Worm (Caenorhabditis elegans): ENCODE data around the gene C01G5.4.

The C01G5.4 gene

DNA sequence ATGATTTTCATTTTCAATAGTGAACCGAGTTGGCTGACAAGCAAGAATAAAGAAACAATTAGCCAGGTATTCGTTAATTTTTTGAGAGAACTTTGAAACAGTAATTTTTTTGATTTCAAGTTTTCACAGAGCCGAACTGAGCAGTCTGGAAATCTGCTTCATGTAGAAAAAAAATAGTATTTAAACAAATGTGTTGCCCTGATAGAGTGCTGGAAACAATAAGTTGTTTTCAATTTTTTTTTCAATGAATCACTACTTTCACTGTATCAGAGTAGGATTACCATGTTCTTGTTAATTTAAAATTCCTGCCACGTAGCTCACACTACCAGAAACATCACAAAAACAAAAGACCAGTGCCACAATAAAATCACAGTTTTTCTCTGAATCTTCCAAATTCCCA, 31.1 kb upstream of the C01G5.4 start:
- TF ChIP-seq sem-2 (GFP tag; optimal IDR thresholded peaks at IDR 0.05) (no peak), ceh-43 (GFP tag; optimal IDR thresholded peaks at IDR 0.05) (no peak), pha-4 (tag; optimal IDR thresholded peaks at IDR 0.05) (no peak), nhr-2 (tag; optimal IDR thresholded peaks at IDR 0.05) (no peak), cnd-1 (tag; optimal IDR thresholded peaks at IDR 0.05) (no peak), unc-39 (tag; optimal IDR thresholded peaks at IDR 0.05) (no peak), mep-1 (tag; optimal IDR thresholded peaks at IDR 0.05) (no peak), ces-1 (GFP tag; optimal IDR thresholded peaks at IDR 0.05) (no peak), mab-5 (tag; optimal IDR thresholded peaks at IDR 0.05) (no peak), ceh-39 (tag; optimal IDR thresholded peaks at IDR 0.05) (no peak), blmp-1 (tag; optimal IDR thresholded peaks at IDR 0.05) (no peak), hlh-1 (tag; optimal IDR thresholded peaks at IDR 0.05) (no peak)

DNA sequence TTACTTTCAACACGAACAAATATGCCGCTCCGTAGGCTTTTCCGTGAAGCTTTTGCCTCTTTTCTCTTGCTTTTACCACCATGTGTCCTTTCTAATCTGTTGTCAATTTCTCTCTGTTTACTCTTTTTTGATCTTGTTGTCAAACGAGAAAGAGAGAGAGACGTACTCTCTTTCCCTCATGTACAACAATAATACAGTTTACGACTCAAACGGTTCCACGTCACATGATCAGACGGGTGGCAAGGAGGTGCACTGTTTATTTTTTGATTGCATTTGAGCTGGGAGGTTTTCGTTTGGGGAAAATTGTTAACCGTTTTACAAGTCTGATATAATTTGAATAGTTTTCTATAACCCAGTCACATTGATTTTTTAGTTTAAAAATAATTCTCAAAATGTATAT, 30.7 kb upstream of the C01G5.4 start:
- peak; percentile 88 for TF ChIP-seq pha-4 (tag; optimal IDR thresholded peaks at IDR 0.05)
- TF ChIP-seq zip-8 (tag; optimal IDR thresholded peaks at IDR 0.05), result no peak

DNA sequence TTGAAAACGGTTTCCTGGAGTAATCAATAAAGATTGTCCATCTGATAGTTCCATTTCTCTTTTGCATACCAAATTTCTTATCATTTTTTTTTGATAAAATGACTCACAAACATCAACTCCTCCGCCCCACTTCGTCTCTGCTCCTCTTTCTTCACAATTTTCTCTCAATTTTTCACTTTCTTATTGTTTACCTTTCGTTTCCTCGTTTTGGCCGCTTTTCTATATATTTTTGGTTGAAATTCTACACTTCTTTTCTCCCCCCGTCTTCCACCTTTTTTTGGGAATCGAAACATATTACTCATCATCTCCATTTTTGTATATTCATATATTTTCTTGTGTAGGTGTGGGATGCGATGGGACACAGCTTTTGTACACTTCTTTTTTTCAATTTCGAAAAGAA, 28.8 kb upstream of the C01G5.4 start:
- TF ChIP-seq cnd-1 (tag; optimal IDR thresholded peaks at IDR 0.05) (no peak), elt-1 (tag; optimal IDR thresholded peaks at IDR 0.05; ENCODE audit: borderline replicate concordance, insufficient read depth) (no peak), lin-13 (tag; optimal IDR thresholded peaks at IDR 0.05) (no peak), ztf-11 (tag; optimal IDR thresholded peaks at IDR 0.05) (no peak), ces-1 (GFP tag; optimal IDR thresholded peaks at IDR 0.05) (no peak), sem-2 (GFP tag; optimal IDR thresholded peaks at IDR 0.05) (no peak), nhr-28 (tag; optimal IDR thresholded peaks at IDR 0.05) (no peak), ceh-83 (GFP tag; optimal IDR thresholded peaks at IDR 0.05) (no peak), mab-5 (tag; optimal IDR thresholded peaks at IDR 0.05) (no peak), mep-1 (tag; optimal IDR thresholded peaks at IDR 0.05) (no peak), tbx-8 (GFP tag; optimal IDR thresholded peaks at IDR 0.05) (no peak), bed-3 (GFP tag; optimal IDR thresholded peaks at IDR 0.05) (no peak), flh-1 (GFP tag; optimal IDR thresholded peaks at IDR 0.05) (no peak), ceh-39 (tag; optimal IDR thresholded peaks at IDR 0.05) (no peak)

DNA sequence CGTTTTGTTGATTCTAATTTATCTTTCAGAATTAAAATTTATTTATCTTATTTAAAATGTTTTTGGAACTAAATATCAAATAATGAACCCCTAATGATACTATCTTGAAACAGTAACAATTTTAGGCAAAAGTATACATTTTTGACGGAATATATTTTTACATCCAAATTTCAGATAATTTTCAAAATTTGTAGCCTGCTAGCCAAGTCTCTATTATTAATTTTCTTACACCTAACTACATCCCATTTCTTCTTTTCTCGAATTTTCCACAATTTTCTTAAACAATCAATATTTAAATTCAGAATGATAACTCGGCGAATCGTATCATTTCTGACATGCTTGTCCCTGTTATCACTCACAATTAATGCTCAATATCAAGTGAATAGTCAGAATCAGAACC, 25.1 kb upstream of the C01G5.4 start, which contains the start of gene pqn-89:
TSS of gene pqn-89 (plus strand) at position 301 of the 400 bp plus-strand sequence.
- TF ChIP-seq cnd-1 (tag; optimal IDR thresholded peaks at IDR 0.05) (no peak), mab-5 (tag; optimal IDR thresholded peaks at IDR 0.05) (no peak), tbx-8 (GFP tag; optimal IDR thresholded peaks at IDR 0.05) (no peak), flh-1 (GFP tag; optimal IDR thresholded peaks at IDR 0.05) (no peak), ceh-43 (GFP tag; optimal IDR thresholded peaks at IDR 0.05) (no peak)

DNA sequence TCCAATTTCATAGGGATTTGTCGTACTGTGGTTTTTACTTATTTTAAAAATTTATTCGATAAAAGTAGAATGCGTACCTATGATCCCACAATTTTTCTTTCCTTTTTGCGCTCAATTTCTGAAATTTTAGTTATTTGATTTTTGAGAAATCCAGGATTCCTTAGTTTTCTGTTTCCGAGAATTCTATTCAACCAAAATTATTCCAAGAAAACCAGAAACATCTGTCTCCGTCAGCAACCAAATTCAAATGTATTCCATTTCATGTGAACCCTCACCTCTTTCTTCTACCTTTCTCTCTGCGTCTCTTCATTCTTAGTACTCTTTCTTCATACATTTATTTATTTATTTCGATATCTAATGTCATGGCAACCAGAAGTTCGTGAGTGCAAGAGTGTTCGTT, 19.8 kb upstream of the C01G5.4 start:
- TF ChIP-seq tbx-8 (GFP tag; optimal IDR thresholded peaks at IDR 0.05) (no peak), nhr-237 (tag; optimal IDR thresholded peaks at IDR 0.05) (no peak), cnd-1 (tag; optimal IDR thresholded peaks at IDR 0.05) (no peak), unc-120 (tag; optimal IDR thresholded peaks at IDR 0.05; ENCODE audit: poor library complexity, severe bottlenecking) (no peak), ces-1 (GFP tag; optimal IDR thresholded peaks at IDR 0.05) (no peak), drap-1 (GFP tag; optimal IDR thresholded peaks at IDR 0.05) (no peak), elt-3 (tag; optimal IDR thresholded peaks at IDR 0.05) (no peak), hlh-1 (tag; optimal IDR thresholded peaks at IDR 0.05) (no peak), blmp-1 (tag; optimal IDR thresholded peaks at IDR 0.05) (no peak), snpc-4 (tag; optimal IDR thresholded peaks at IDR 0.05) (no peak), sem-2 (GFP tag; optimal IDR thresholded peaks at IDR 0.05) (no peak), unc-62 (GFP tag; optimal IDR thresholded peaks at IDR 0.05) (no peak), nhr-76 (tag; optimal IDR thresholded peaks at IDR 0.05) (no peak), bed-3 (GFP tag; optimal IDR thresholded peaks at IDR 0.05) (no peak), lsy-2 (tag; optimal IDR thresholded peaks at IDR 0.05) (no peak)

DNA sequence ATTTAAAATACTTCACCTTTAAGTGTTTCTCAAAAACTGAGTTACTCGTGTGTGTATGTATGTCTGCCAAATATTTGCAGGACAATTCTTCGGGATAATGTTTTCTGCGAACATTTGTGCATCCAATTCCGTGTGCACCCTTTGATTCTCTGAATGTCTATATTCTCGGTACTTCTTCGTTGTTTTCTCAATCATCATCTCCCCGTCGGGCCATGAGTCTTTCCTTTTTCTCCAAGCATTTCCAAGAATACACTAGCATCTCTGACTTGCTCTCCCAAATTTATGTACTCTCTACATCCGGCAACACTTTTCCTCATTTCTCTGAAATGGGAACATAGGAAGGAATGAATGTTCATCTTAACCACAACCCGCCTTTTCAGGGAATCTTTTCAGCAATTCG, 16.9 kb upstream of the C01G5.4 start:
- no peak for TF ChIP-seq lin-32 (GFP tag; optimal IDR thresholded peaks at IDR 0.05)

Data from whole organism, mixed stage, embryonic.